Fruit fly (Drosophila melanogaster): ENCODE results near the gene eIF2A.
A peak's percentile ranks its signal among the peaks of the same experiment; 100 is the strongest.

eIF2A gene

dm6 chr3L:21821780-21822179 is 2.8 kb upstream of the eIF2A start, which contains the start of gene CycH (continued):
- no peak for TF ChIP-seq kni (GFP tag; optimal IDR thresholded peaks at IDR 0.05)
- TF ChIP-seq CG18262 (tag; optimal IDR thresholded peaks at IDR 0.05), result peak; percentile 18
- no peak for TF ChIP-seq CG17612 (GFP tag; IDR thresholded peaks at IDR 0.05)
- no peak for TF ChIP-seq Trl (optimal IDR thresholded peaks at IDR 0.05)
- no peak for TF ChIP-seq Trl (GFP tag; optimal IDR thresholded peaks at IDR 0.05)
- peak; percentile 8 for TF ChIP-seq CG12744 (GFP tag; optimal IDR thresholded peaks at IDR 0.05)
- peak; percentile 21 for TF ChIP-seq fu2 (GFP tag; optimal IDR thresholded peaks at IDR 0.05)
- no peak for TF ChIP-seq Dref (GFP tag; IDR thresholded peaks at IDR 0.05)
- TF ChIP-seq Chrac-16 (GFP tag; optimal IDR thresholded peaks at IDR 0.05), result peak; percentile 51
- peak; percentile 41 for TF ChIP-seq p53 (GFP tag; optimal IDR thresholded peaks at IDR 0.05)
- TF ChIP-seq jigr1 (GFP tag; IDR thresholded peaks at IDR 0.05), result no peak
- TF ChIP-seq pnt (GFP tag; optimal IDR thresholded peaks at IDR 0.05), result peak; percentile 4
- no peak for TF ChIP-seq stc (GFP tag; IDR thresholded peaks at IDR 0.05)
- no peak for TF ChIP-seq Atf3 (GFP tag; optimal IDR thresholded peaks at IDR 0.05)
- no peak for TF ChIP-seq ash1 (GFP tag; optimal IDR thresholded peaks at IDR 0.05)
- TF ChIP-seq CG30403 (GFP tag; optimal IDR thresholded peaks at IDR 0.05), result peak; percentile 62
- peak; percentile 7 for TF ChIP-seq gsb-n (tag; optimal IDR thresholded peaks at IDR 0.05)
- peak; percentile 45 for TF ChIP-seq phol (tag; optimal IDR thresholded peaks at IDR 0.05)
- no peak for TF ChIP-seq emc (GFP tag; optimal IDR thresholded peaks at IDR 0.05)
- TF ChIP-seq ind (GFP tag; optimal IDR thresholded peaks at IDR 0.05), result peak; percentile 1
- TF ChIP-seq CG16815 (GFP tag; optimal IDR thresholded peaks at IDR 0.05), result no peak
- no peak for TF ChIP-seq esg (GFP tag; conservative IDR thresholded peaks at IDR 0.05)
- no peak for TF ChIP-seq dmrt11E (tag; optimal IDR thresholded peaks at IDR 0.05)
- TF ChIP-seq CG10267 (tag; optimal IDR thresholded peaks at IDR 0.05), result peak; percentile 51
- no peak for TF ChIP-seq CG9609 (GFP tag; optimal IDR thresholded peaks at IDR 0.05)
- TF ChIP-seq HmgZ (tag; optimal IDR thresholded peaks at IDR 0.05), result peak; percentile 57
- peak; percentile 29 for TF ChIP-seq Nf-YC (tag; optimal IDR thresholded peaks at IDR 0.05)
- TF ChIP-seq CG32767 (GFP tag; IDR thresholded peaks at IDR 0.05), result no peak
- peak; percentile 46 for TF ChIP-seq her (GFP tag; optimal IDR thresholded peaks at IDR 0.05)
- peak; percentile 23 for TF ChIP-seq BEAF-32 (GFP tag; optimal IDR thresholded peaks at IDR 0.05)
- peak; percentile 85 for TF ChIP-seq MBD-R2 (GFP tag; IDR thresholded peaks at IDR 0.05)
- no peak for TF ChIP-seq gt (GFP tag; IDR thresholded peaks at IDR 0.05)
- peak; percentile 7; the same call in 1 of the 2 replicates for TF ChIP-seq lmd (GFP tag; IDR thresholded peaks at IDR 0.05)
- TF ChIP-seq trem (tag; optimal IDR thresholded peaks at IDR 0.05), result peak; percentile 13
- TF ChIP-seq ro (GFP tag; IDR thresholded peaks at IDR 0.05), result no peak
- TF ChIP-seq ac (GFP tag; optimal IDR thresholded peaks at IDR 0.05), result no peak
- peak; percentile 8 for TF ChIP-seq CG17186 (GFP tag; optimal IDR thresholded peaks at IDR 0.05)
- TF ChIP-seq CG9817 (tag; optimal IDR thresholded peaks at IDR 0.05), result peak; percentile 36
- peak; percentile 53 for TF ChIP-seq Antp (GFP tag; optimal IDR thresholded peaks at IDR 0.05)
- no peak for TF ChIP-seq sug (tag; optimal IDR thresholded peaks at IDR 0.05)
- no peak for TF ChIP-seq tna (GFP tag; IDR thresholded peaks at IDR 0.05; ENCODE audit: partially characterized antibody)
- TF ChIP-seq CG1603 (tag; optimal IDR thresholded peaks at IDR 0.05), result peak; percentile 71
- no peak for TF ChIP-seq aop (GFP tag; IDR thresholded peaks at IDR 0.05)
- TF ChIP-seq row (GFP tag; IDR thresholded peaks at IDR 0.05), result peak; percentile 88
- peak; percentile 2 for TF ChIP-seq CG1602 (GFP tag; optimal IDR thresholded peaks at IDR 0.05)
- no peak for TF ChIP-seq Dad (GFP tag; optimal IDR thresholded peaks at IDR 0.05)
- TF ChIP-seq NFAT (GFP tag; IDR thresholded peaks at IDR 0.05), result no peak
- peak; percentile 47 for TF ChIP-seq Six4 (GFP tag; optimal IDR thresholded peaks at IDR 0.05)
- 0 out of 2 replicates have a peak, but pooled peaks have one; percentile 20 for TF ChIP-seq CG10321 (GFP tag; IDR thresholded peaks at IDR 0.05)
- no peak for TF ChIP-seq CG18476 (GFP tag; optimal IDR thresholded peaks at IDR 0.05)
- peak; percentile 39 for TF ChIP-seq slp2 (GFP tag; optimal IDR thresholded peaks at IDR 0.05)
- TF ChIP-seq CG14667 (GFP tag; IDR thresholded peaks at IDR 0.05), result no peak
- TF ChIP-seq CG14860 (GFP tag; IDR thresholded peaks at IDR 0.05; ENCODE audit: partially characterized antibody), result no peak
